Worm (Caenorhabditis elegans) whole organism, young adult: ENCODE data around the gene rdl-1.
A peak's percentile ranks its signal among the peaks of the same experiment; 100 is the strongest.

Experiments used
- B0019.2 ChIP-seq: fragments of 200-800 bp; sonication (Bioruptor generic); conservative IDR thresholded peaks from 2 replicates; pipeline ENCODE4 v1.3.6; 2022; ENCODE audit warnings: missing genetic modification reagents, missing genetic modification characterization, missing compliant biosample characterization
- B0336.3 ChIP-seq: fragments of 200-800 bp; sonication (Bioruptor generic); IDR thresholded peaks from 2 replicates; pipeline ENCODE4 v1.3.6; 2022; ENCODE audit warnings: missing genetic modification characterization, missing compliant biosample characterization
- D2030.7 ChIP-seq: fragments of 200-800 bp; sonication (Bioruptor generic); IDR thresholded peaks from 2 replicates; pipeline ENCODE4 v1.3.6; 2022; ENCODE audit warnings: missing genetic modification reagents, missing genetic modification characterization, missing compliant biosample characterization
- F10E7.11 ChIP-seq: sonication (generic microtip); optimal IDR thresholded peaks from 2 replicates; lab custom pipeline; 2017; ENCODE audit warnings: mild to moderate bottlenecking, missing genetic modification characterization, moderate library complexity, missing compliant biosample characterization
- F23B12.7 ChIP-seq: sonication (generic microtip); optimal IDR thresholded peaks from 2 replicates; lab custom pipeline; 2017; ENCODE audit warnings: missing genetic modification characterization, mild to moderate bottlenecking, missing compliant biosample characterization, antibody characterized with exemption, moderate library complexity; ENCODE audit not compliant: insufficient read depth
- K11D2.4 ChIP-seq: fragments of 200-800 bp; sonication (Bioruptor generic); IDR thresholded peaks from 2 replicates; pipeline ENCODE4 v1.3.6; 2022; ENCODE audit warnings: missing genetic modification reagents, missing genetic modification characterization, missing compliant biosample characterization
- K12H6.12 ChIP-seq: fragments of 200-800 bp; sonication (Bioruptor generic); optimal IDR thresholded peaks from 2 replicates; lab custom pipeline; 2018; ENCODE audit warnings: mild to moderate bottlenecking, missing genetic modification characterization, missing compliant biosample characterization
- Y53F4B.3 ChIP-seq: fragments of 200-800 bp; sonication (Bioruptor generic); IDR thresholded peaks from 2 replicates; pipeline ENCODE4 v1.3.6; 2022; ENCODE audit warnings: missing genetic modification reagents, missing genetic modification characterization, missing compliant biosample characterization
- Y53G8AR.9 ChIP-seq: fragments of 200-800 bp; sonication (Bioruptor generic); conservative IDR thresholded peaks from 2 replicates; pipeline ENCODE4 v1.3.6; 2022; ENCODE audit warnings: missing genetic modification reagents, missing genetic modification characterization, missing compliant biosample characterization
- Y79H2A.3 ChIP-seq: fragments of 200-800 bp; sonication (Bioruptor generic); conservative IDR thresholded peaks from 2 replicates; pipeline ENCODE4 v1.3.6; 2022; ENCODE audit warnings: missing genetic modification reagents, missing genetic modification characterization, missing compliant biosample characterization
- Y95B8A.8 ChIP-seq: fragments of 200-800 bp; sonication (Bioruptor generic); IDR thresholded peaks from 2 replicates; pipeline ENCODE4 v1.3.6; 2022; ENCODE audit warnings: missing genetic modification reagents, missing genetic modification characterization, missing compliant biosample characterization
- ZK185.1 ChIP-seq: sonication (generic microtip); optimal IDR thresholded peaks from 2 replicates; lab custom pipeline; 2016; ENCODE audit warnings: mild to moderate bottlenecking, missing genetic modification characterization, missing compliant biosample characterization; ENCODE audit not compliant: poor library complexity, severe bottlenecking
- atf-7 ChIP-seq: sonication (generic microtip); optimal IDR thresholded peaks from 2 replicates; lab custom pipeline; 2017; ENCODE audit warnings: mild to moderate bottlenecking, missing genetic modification characterization, missing compliant biosample characterization
- attf-6 ChIP-seq: fragments of 200-800 bp; sonication (Bioruptor generic); IDR thresholded peaks from 2 replicates; pipeline ENCODE4 v1.3.6; 2022; ENCODE audit warnings: missing genetic modification reagents, missing genetic modification characterization, missing compliant biosample characterization
- bed-1 ChIP-seq: fragments of 200-800 bp; sonication (Bioruptor generic); IDR thresholded peaks from 2 replicates; pipeline ENCODE4 v1.3.6; 2022; ENCODE audit warnings: missing genetic modification reagents, missing genetic modification characterization, missing compliant biosample characterization
- cebp-1 ChIP-seq, 2 experiments: fragments of 200-800 bp in 1 of 2; sonication (Bioruptor generic) in 1 of 2; sonication (generic microtip) in 1 of 2; IDR thresholded peaks in 1 of 2; optimal IDR thresholded peaks in 1 of 2; 2 replicates each; pipeline versions ENCODE4 v1.3.6 to Lab custom; 2017 to 2022; ENCODE audit warnings: missing compliant biosample characterization in 2 of 2, missing genetic modification characterization in 2 of 2, mild to moderate bottlenecking in 1 of 2, missing genetic modification reagents in 1 of 2, moderate library complexity in 1 of 2
- ceh-27 ChIP-seq: fragments of 200-800 bp; sonication (Bioruptor generic); optimal IDR thresholded peaks from 2 replicates; lab custom pipeline; 2018; ENCODE audit warnings: mild to moderate bottlenecking, missing genetic modification characterization, moderate library complexity, missing compliant biosample characterization
- ceh-58 ChIP-seq: fragments of 200-800 bp; sonication (Bioruptor generic); IDR thresholded peaks from 2 replicates; pipeline ENCODE4 v1.3.6; 2022; ENCODE audit warnings: missing genetic modification characterization, missing compliant biosample characterization
- ceh-79 ChIP-seq: sonication (generic microtip); optimal IDR thresholded peaks from 2 replicates; lab custom pipeline; 2017; ENCODE audit warnings: mild to moderate bottlenecking, missing genetic modification characterization, missing compliant biosample characterization
- chd-7 ChIP-seq: sonication (generic microtip); optimal IDR thresholded peaks from 2 replicates; lab custom pipeline; 2016; ENCODE audit warnings: mild to moderate bottlenecking, missing genetic modification characterization, moderate library complexity, missing compliant biosample characterization
- dpl-1 ChIP-seq: fragments of 150-350 bp; optimal IDR thresholded peaks from 2 replicates; lab custom pipeline; 2014; ENCODE audit warnings: missing biosample characterization, missing genetic modification reagents, missing genetic modification characterization
- ets-4 ChIP-seq: fragments of 200-800 bp; sonication (Bioruptor generic); optimal IDR thresholded peaks from 2 replicates; lab custom pipeline; 2018; ENCODE audit warnings: mild to moderate bottlenecking, missing genetic modification characterization, missing compliant biosample characterization
- fkh-3 ChIP-seq: sonication (generic microtip); optimal IDR thresholded peaks from 2 replicates; lab custom pipeline; 2016; ENCODE audit warnings: mild to moderate bottlenecking, missing genetic modification characterization, missing compliant biosample characterization
- gei-17 ChIP-seq: fragments of 200-800 bp; sonication (Bioruptor generic); optimal IDR thresholded peaks from 2 replicates; lab custom pipeline; 2018; ENCODE audit warnings: mild to moderate bottlenecking, missing genetic modification characterization, missing compliant biosample characterization
- hlh-12 ChIP-seq: sonication (generic microtip); optimal IDR thresholded peaks from 2 replicates; lab custom pipeline; 2016; ENCODE audit warnings: missing genetic modification characterization, missing compliant biosample characterization
- hrde-1 ChIP-seq: sonication (generic microtip); optimal IDR thresholded peaks from 2 replicates; lab custom pipeline; 2016; ENCODE audit warnings: missing genetic modification characterization, mild to moderate bottlenecking, missing compliant biosample characterization, moderate library complexity, missing genotype, missing genetic modification reagents, borderline replicate concordance
- let-607 ChIP-seq, 2 experiments: fragments of 200-800 bp in 1 of 2; sonication (Bioruptor generic) in 1 of 2; sonication (generic microtip) in 1 of 2; optimal IDR thresholded peaks; 2 replicates each; lab custom pipeline; 2016 to 2018; ENCODE audit warnings: mild to moderate bottlenecking in 2 of 2, missing compliant biosample characterization in 2 of 2, missing genetic modification characterization in 2 of 2, moderate library complexity in 2 of 2, missing genotype in 1 of 2
- lin-26 ChIP-seq: fragments of 200-800 bp; sonication (Bioruptor generic); IDR thresholded peaks from 2 replicates; pipeline ENCODE4 v1.3.6; 2022; ENCODE audit warnings: missing genetic modification reagents, missing genetic modification characterization, missing compliant biosample characterization
- madf-3 ChIP-seq: fragments of 200-800 bp; sonication (Bioruptor generic); IDR thresholded peaks from 2 replicates; pipeline ENCODE4 v1.3.6; 2022; ENCODE audit warnings: missing genetic modification reagents, missing genetic modification characterization, missing compliant biosample characterization
- mcd-1 ChIP-seq: fragments of 200-800 bp; sonication (Bioruptor generic); IDR thresholded peaks from 2 replicates; pipeline ENCODE4 v1.3.6; 2022; ENCODE audit warnings: missing genetic modification reagents, missing genetic modification characterization, missing compliant biosample characterization
- mel-28 ChIP-seq: sonication (generic microtip); optimal IDR thresholded peaks from 2 replicates; lab custom pipeline; 2016; ENCODE audit warnings: borderline replicate concordance, mild to moderate bottlenecking, missing genetic modification characterization, missing compliant biosample characterization
- mxl-1 ChIP-seq: sonication (generic microtip); optimal IDR thresholded peaks from 2 replicates; lab custom pipeline; 2016; ENCODE audit warnings: missing genetic modification characterization, missing compliant biosample characterization
- nhr-27 ChIP-seq: fragments of 200-800 bp; sonication (Bioruptor generic); optimal IDR thresholded peaks from 2 replicates; lab custom pipeline; 2018; ENCODE audit warnings: mild to moderate bottlenecking, missing genetic modification characterization, moderate library complexity, missing compliant biosample characterization
- nhr-80 ChIP-seq: sonication (generic microtip); optimal IDR thresholded peaks from 2 replicates; lab custom pipeline; 2016; ENCODE audit warnings: missing genetic modification characterization, missing compliant biosample characterization
- pha-4 ChIP-seq: fragments of 150-350 bp; sonication (generic microtip); optimal IDR thresholded peaks from 2 replicates; lab custom pipeline; 2014; ENCODE audit warnings: missing biosample characterization, missing genetic modification reagents, missing genetic modification characterization
- sea-2 ChIP-seq: fragments of 200-800 bp; sonication (Bioruptor generic); IDR thresholded peaks from 2 replicates; pipeline ENCODE4 v1.3.6; 2022; ENCODE audit warnings: missing genetic modification characterization, missing compliant biosample characterization
- snpc-1.1 ChIP-seq: sonication (generic microtip); optimal IDR thresholded peaks from 2 replicates; lab custom pipeline; 2017; ENCODE audit warnings: missing genetic modification characterization, mild to moderate bottlenecking, missing compliant biosample characterization, antibody characterized with exemption, moderate library complexity, missing genotype, missing genetic modification reagents; ENCODE audit not compliant: insufficient read depth
- tlf-1 ChIP-seq: fragments of 200-800 bp; sonication (Bioruptor generic); optimal IDR thresholded peaks from 2 replicates; lab custom pipeline; 2018; ENCODE audit warnings: mild to moderate bottlenecking, missing genetic modification characterization, missing compliant biosample characterization
- unc-130 ChIP-seq: sonication (generic microtip); optimal IDR thresholded peaks from 2 replicates; lab custom pipeline; 2016; ENCODE audit warnings: missing genetic modification reagents, missing genetic modification characterization, missing compliant biosample characterization
- unc-62 ChIP-seq: fragments of 150-350 bp; optimal IDR thresholded peaks from 2 replicates; lab custom pipeline; 2014; ENCODE audit warnings: missing biosample characterization, missing genetic modification reagents, missing genetic modification characterization
- zfh-2 ChIP-seq: fragments of 200-800 bp; sonication (Bioruptor generic); conservative IDR thresholded peaks from 2 replicates; pipeline ENCODE4 v1.3.6; 2022; ENCODE audit warnings: missing genetic modification reagents, missing genetic modification characterization, missing compliant biosample characterization
- ztf-6 ChIP-seq: fragments of 200-800 bp; sonication (Bioruptor generic); IDR thresholded peaks from 2 replicates; pipeline ENCODE4 v1.3.6; 2022; ENCODE audit warnings: missing genetic modification reagents, missing genetic modification characterization, missing compliant biosample characterization

rdl-1 gene

ce11 chrIV:7791821-7792446 is 21.9 kb upstream of the rdl-1 start, which contains the start of gene C33H5.13:
TSS of gene C33H5.13 (minus strand) at chrIV:7792263.
- TF ChIP-seq cebp-1 (GFP tag; IDR thresholded peaks at IDR 0.05; lab: Robert Waterston, UW) (no peak), cebp-1 (tag; optimal IDR thresholded peaks at IDR 0.05; lab: Kevin White, UChicago) (peak; percentile 28), Y53G8AR.9 (GFP tag; lab: Robert Waterston, UW) (0 out of 2 replicates have a peak, but pooled peaks have one; percentile 60), F23B12.7 (tag; lab: Kevin White, UChicago) (no peak), lin-26 (GFP tag; lab: Robert Waterston, UW) (no peak), nhr-27 (tag; lab: Kevin White, UChicago) (no peak), ceh-58 (no peak), ceh-27 (no peak), tlf-1 (GFP tag; lab: Kevin White, UChicago) (no peak), gei-17 (GFP tag; lab: Kevin White, UChicago) (no peak), ZK185.1 (tag; lab: Kevin White, UChicago) (peak; percentile 12), hlh-12 (tag; lab: Kevin White, UChicago) (no peak), mxl-1 (tag; lab: Kevin White, UChicago) (no peak), bed-1 (no peak), nhr-80 (tag; lab: Kevin White, UChicago) (peak; percentile 66)

- TF ChIP-seq fkh-3 (tag; lab: Kevin White, UChicago): no peak
- TF ChIP-seq sea-2 (GFP tag; lab: Robert Waterston, UW): no peak
- TF ChIP-seq dpl-1 (GFP tag; lab: Kevin White, UChicago): peak; percentile 93
- TF ChIP-seq zfh-2 (GFP tag; lab: Robert Waterston, UW): no peak
- no peak for TF ChIP-seq ets-4 (GFP tag; lab: Kevin White, UChicago)
- peak; percentile 83 for TF ChIP-seq D2030.7 (GFP tag; lab: Robert Waterston, UW)
- no peak for TF ChIP-seq mel-28 (tag; lab: Kevin White, UChicago)
- TF ChIP-seq atf-7 (tag; lab: Kevin White, UChicago): no peak
- no peak for TF ChIP-seq Y53F4B.3 (GFP tag; lab: Robert Waterston, UW)
- TF ChIP-seq F10E7.11 (tag; lab: Kevin White, UChicago): no peak
- TF ChIP-seq K12H6.12 (tag; lab: Kevin White, UChicago): peak; percentile 73
- TF ChIP-seq let-607 (tag; optimal IDR thresholded peaks at IDR 0.05; lab: Kevin White, UChicago): peak in 1 of 2 experiments; percentile 60
- peak; percentile 99 for TF ChIP-seq madf-3 (GFP tag; lab: Robert Waterston, UW)
- TF ChIP-seq unc-130 (GFP tag; lab: Kevin White, UChicago): peak; percentile 66
- peak; percentile 88 for TF ChIP-seq tlf-1 (GFP tag; lab: Kevin White, UChicago)
- no peak for TF ChIP-seq chd-7 (tag; lab: Kevin White, UChicago)
- TF ChIP-seq ceh-79 (tag; lab: Kevin White, UChicago): no peak
- TF ChIP-seq hrde-1 (tag; lab: Kevin White, UChicago): no peak
- TF ChIP-seq unc-62 (GFP tag; lab: Kevin White, UChicago): no peak
- peak; percentile 83 for TF ChIP-seq mcd-1 (GFP tag; lab: Robert Waterston, UW)
- no peak for TF ChIP-seq Y79H2A.3 (GFP tag; lab: Robert Waterston, UW)
- TF ChIP-seq attf-6 (GFP tag; lab: Robert Waterston, UW): no peak; the same call in 1 of the 2 replicates
- peak; percentile 13 for TF ChIP-seq pha-4
- peak; percentile 43 for TF ChIP-seq snpc-1.1 (tag; lab: Kevin White, UChicago)
- TF ChIP-seq Y95B8A.8 (GFP tag; lab: Robert Waterston, UW): no peak
- TF ChIP-seq B0019.2 (GFP tag; lab: Robert Waterston, UW): peak; percentile 77
- TF ChIP-seq bed-1: no peak
- no peak for TF ChIP-seq mxl-1 (tag; lab: Kevin White, UChicago)
- no peak for TF ChIP-seq gei-17 (GFP tag; lab: Kevin White, UChicago)
- no peak for TF ChIP-seq ztf-6 (GFP tag; lab: Robert Waterston, UW)
- peak; percentile 89 for TF ChIP-seq Y53G8AR.9 (GFP tag; lab: Robert Waterston, UW)
- peak; percentile 83 for TF ChIP-seq ceh-27
- TF ChIP-seq K11D2.4 (GFP tag; lab: Robert Waterston, UW): no peak
- peak; percentile 66 for TF ChIP-seq B0336.3 (GFP tag; lab: Robert Waterston, UW)
- peak; percentile 82 for TF ChIP-seq ZK185.1 (tag; lab: Kevin White, UChicago)
These were observed 20.9 kb upstream of the rdl-1 start, which contains the start of gene rsp-6 for ce11 chrIV:7790801-7791588. TSS of gene rsp-6 (minus strand) at chrIV:7791229.
